Worm (Caenorhabditis elegans) whole organism, L4 larva: ENCODE results near the gene irld-6.

Experiments used
- Y75B8A.6 ChIP-seq: fragments of 200-800 bp; sonication (Bioruptor generic); IDR thresholded peaks from 2 replicates; pipeline ENCODE4 v1.3.6; 2022; ENCODE audit warnings: missing genetic modification reagents, missing genetic modification characterization, missing compliant biosample characterization
- ces-1 ChIP-seq: fragments of 150-350 bp; sonication (generic microtip); optimal IDR thresholded peaks from 4 replicates; lab custom pipeline; 2014; ENCODE audit warnings: missing biosample characterization, missing genetic modification reagents, missing genetic modification characterization
- fos-1 ChIP-seq: fragments of 150-350 bp; optimal IDR thresholded peaks from 2 replicates; lab custom pipeline; 2014; ENCODE audit warnings: missing biosample characterization, missing genetic modification characterization
- lin-13 ChIP-seq: fragments of 150-350 bp; optimal IDR thresholded peaks from 2 replicates; lab custom pipeline; 2014; ENCODE audit warnings: missing biosample characterization, missing genetic modification reagents, missing genetic modification characterization
- lsy-2 ChIP-seq, 2 experiments: fragments of 150-350 bp in 1 of 2; sonication (generic microtip) in 1 of 2; optimal IDR thresholded peaks; 2 replicates each; lab custom pipeline; 2014 to 2017; ENCODE audit warnings: missing biosample characterization in 2 of 2, missing genetic modification characterization in 2 of 2
- madf-9 ChIP-seq: fragments of 200-800 bp; sonication (Bioruptor generic); conservative IDR thresholded peaks from 2 replicates; pipeline ENCODE4 v1.3.6; 2022; ENCODE audit warnings: missing genetic modification reagents, missing genetic modification characterization, missing compliant biosample characterization
- mes-2 ChIP-seq: sonication (generic microtip); optimal IDR thresholded peaks from 2 replicates; lab custom pipeline; 2016; ENCODE audit warnings: missing genotype, mild to moderate bottlenecking, missing genetic modification characterization, missing compliant biosample characterization; ENCODE audit not compliant: poor library complexity, severe bottlenecking
- nhr-11 ChIP-seq: fragments of 150-350 bp; optimal IDR thresholded peaks from 2 replicates; lab custom pipeline; 2014; ENCODE audit warnings: missing biosample characterization, missing genetic modification characterization
- nhr-6 ChIP-seq: fragments of 150-350 bp; optimal IDR thresholded peaks from 2 replicates; lab custom pipeline; 2014; ENCODE audit warnings: missing biosample characterization, missing genetic modification characterization
- spr-3 ChIP-seq: fragments of 200-800 bp; sonication (Bioruptor generic); optimal IDR thresholded peaks from 2 replicates; lab custom pipeline; 2018; ENCODE audit warnings: mild to moderate bottlenecking, missing genetic modification characterization, missing compliant biosample characterization
- unc-39 ChIP-seq: sonication (generic microtip); optimal IDR thresholded peaks from 2 replicates; lab custom pipeline; 2017; ENCODE audit warnings: missing biosample characterization, missing genetic modification characterization
- unc-62 ChIP-seq, 3 experiments: fragments of 150-350 bp in 1 of 3; sonication (generic microtip); optimal IDR thresholded peaks in 2 of 3; peaks in 1 of 3; 1 replicate in 1 of 3; 2 replicates in 2 of 3; lab custom pipeline; 2014 to 2017; ENCODE audit warnings: missing biosample characterization in 3 of 3, missing genetic modification characterization in 3 of 3, missing genetic modification reagents in 3 of 3, missing genotype in 1 of 3
- vab-7 ChIP-seq: fragments of 200-800 bp; sonication (Bioruptor generic); IDR thresholded peaks from 2 replicates; pipeline ENCODE4 v1.3.6; 2022; ENCODE audit warnings: missing genetic modification reagents, missing genetic modification characterization, missing compliant biosample characterization

DNA sequence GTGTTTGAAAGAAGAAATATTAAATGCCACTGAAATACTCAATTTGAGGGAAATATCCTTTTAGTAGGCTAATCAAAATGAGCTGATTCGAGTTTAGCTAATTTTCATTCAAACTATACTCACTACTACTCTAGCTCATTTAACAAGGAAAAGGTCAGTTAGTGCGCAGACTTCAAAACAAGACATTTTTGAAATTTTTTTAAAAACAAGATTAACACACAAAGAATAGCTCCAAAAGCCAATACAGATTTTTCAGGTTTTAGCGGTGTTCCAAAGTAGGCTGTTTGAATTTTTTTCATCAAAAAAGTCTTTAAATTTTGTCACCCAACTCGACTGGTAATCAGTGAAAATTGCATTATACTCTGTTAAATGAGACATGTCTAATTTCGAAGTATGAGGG is 4.2 kb upstream of the irld-6 start:
- TF ChIP-seq fos-1 (no peak), ces-1 (GFP tag; lab: Kevin White, UChicago) (no peak), nhr-6 (no peak), unc-39 (tag; lab: Kevin White, UChicago) (no peak), unc-62 (GFP tag; optimal IDR thresholded peaks at IDR 0.05 in 1 of 2; lab: Kevin White, UChicago) (peak in 1 of 2 experiments; percentile 94), unc-62 (tag; optimal IDR thresholded peaks at IDR 0.05; lab: Kevin White, UChicago) (no peak), lin-13 (GFP tag; lab: Kevin White, UChicago) (no peak), madf-9 (GFP tag; lab: Robert Waterston, UW) (no peak), spr-3 (GFP tag; lab: Kevin White, UChicago) (no peak), lsy-2 (tag; optimal IDR thresholded peaks at IDR 0.05; lab: Kevin White, UChicago) (no peak), vab-7 (GFP tag; lab: Robert Waterston, UW) (no peak), mes-2 (tag; lab: Kevin White, UChicago) (no peak), nhr-11 (tag; lab: Kevin White, UChicago) (no peak), Y75B8A.6 (GFP tag; lab: Robert Waterston, UW) (no peak)
